Worm (Caenorhabditis elegans) whole organism, L3 larva: ENCODE measurements around the gene fbxa-76.
A peak's percentile ranks its signal among the peaks of the same experiment; 100 is the strongest.

Experiments used
- R02D3.7 ChIP-seq: fragments of 150-350 bp; optimal IDR thresholded peaks from 2 replicates; lab custom pipeline; 2014; ENCODE audit warnings: missing biosample characterization, missing genetic modification characterization
- ZK546.5 ChIP-seq: sonication (generic microtip); optimal IDR thresholded peaks from 2 replicates; lab custom pipeline; 2017; ENCODE audit warnings: missing biosample characterization, missing genetic modification characterization
- aly-2 ChIP-seq: fragments of 150-350 bp; optimal IDR thresholded peaks from 2 replicates; lab custom pipeline; 2014; ENCODE audit warnings: missing biosample characterization, missing genetic modification characterization
- ama-1 ChIP-seq: fragments of 150-350 bp; optimal IDR thresholded peaks from 2 replicates; lab custom pipeline; 2018
- ceh-16 ChIP-seq: sonication (generic microtip); optimal IDR thresholded peaks from 2 replicates; lab custom pipeline; 2017; ENCODE audit warnings: missing biosample characterization, missing genetic modification characterization
- ceh-28 ChIP-seq: fragments of 150-350 bp; optimal IDR thresholded peaks from 2 replicates; lab custom pipeline; 2014; ENCODE audit warnings: missing biosample characterization, missing genetic modification reagents, missing genetic modification characterization
- ceh-82 ChIP-seq: fragments of 150-350 bp; optimal IDR thresholded peaks from 2 replicates; lab custom pipeline; 2014; ENCODE audit warnings: missing biosample characterization, missing genetic modification characterization
- ceh-9 ChIP-seq: sonication (generic microtip); optimal IDR thresholded peaks from 2 replicates; lab custom pipeline; 2018; ENCODE audit warnings: missing biosample characterization, missing genetic modification characterization
- daf-12 ChIP-seq: fragments of 150-350 bp; optimal IDR thresholded peaks from 2 replicates; lab custom pipeline; 2014; ENCODE audit warnings: missing biosample characterization, missing genetic modification reagents, missing genetic modification characterization
- egl-27 ChIP-seq: sonication (generic microtip); optimal IDR thresholded peaks from 4 replicates; lab custom pipeline; 2017; ENCODE audit warnings: missing biosample characterization, missing genetic modification reagents, missing genetic modification characterization
- egl-5 ChIP-seq: fragments of 150-350 bp; optimal IDR thresholded peaks from 2 replicates; lab custom pipeline; 2017; ENCODE audit warnings: missing biosample characterization, missing genetic modification reagents, missing genetic modification characterization, inconsistent platforms
- elt-1 ChIP-seq: fragments of 150-350 bp; optimal IDR thresholded peaks from 2 replicates; lab custom pipeline; 2014; ENCODE audit warnings: missing biosample characterization, missing genetic modification characterization
- elt-2 ChIP-seq: sonication (generic microtip); optimal IDR thresholded peaks from 2 replicates; lab custom pipeline; 2016; ENCODE audit warnings: missing genetic modification reagents, mild to moderate bottlenecking, missing genetic modification characterization, missing compliant biosample characterization
- elt-3 ChIP-seq, 3 experiments: fragments of 150-350 bp in 1 of 3; sonication (generic microtip) in 2 of 3; optimal IDR thresholded peaks; 2 replicates in 2 of 3; 4 replicates in 1 of 3; lab custom pipeline; 2014 to 2017; ENCODE audit warnings: missing biosample characterization in 3 of 3, missing genetic modification characterization in 3 of 3
- eor-1 ChIP-seq, 2 experiments: fragments of 150-350 bp; optimal IDR thresholded peaks; 2 replicates each; lab custom pipeline; 2014 to 2018; ENCODE audit warnings: missing biosample characterization in 2 of 2, missing genetic modification characterization in 2 of 2
- fkh-10 ChIP-seq: sonication (generic microtip); optimal IDR thresholded peaks from 2 replicates; lab custom pipeline; 2017; ENCODE audit warnings: missing biosample characterization, missing genetic modification reagents, missing genetic modification characterization
- fkh-2 ChIP-seq: fragments of 150-350 bp; optimal IDR thresholded peaks from 2 replicates; lab custom pipeline; 2014; ENCODE audit warnings: missing biosample characterization, missing genetic modification reagents, missing genetic modification characterization
- fos-1 ChIP-seq: fragments of 150-350 bp; optimal IDR thresholded peaks from 2 replicates; lab custom pipeline; 2014; ENCODE audit warnings: missing biosample characterization, missing genetic modification characterization
- hmg-11 ChIP-seq: sonication (generic microtip); optimal IDR thresholded peaks from 2 replicates; lab custom pipeline; 2016; ENCODE audit warnings: missing genetic modification characterization, missing compliant biosample characterization
- jun-1 ChIP-seq: fragments of 150-350 bp; optimal IDR thresholded peaks from 2 replicates; lab custom pipeline; 2014; ENCODE audit warnings: missing biosample characterization, missing genetic modification reagents, missing genetic modification characterization
- lin-15B ChIP-seq: fragments of 150-350 bp; optimal IDR thresholded peaks from 2 replicates; lab custom pipeline; 2014; ENCODE audit warnings: missing biosample characterization, missing genetic modification characterization
- lin-39 ChIP-seq: fragments of 150-350 bp; optimal IDR thresholded peaks from 2 replicates; lab custom pipeline; 2018; ENCODE audit warnings: missing biosample characterization, missing genetic modification reagents, missing genetic modification characterization
- lsy-12 ChIP-seq: sonication (generic microtip); optimal IDR thresholded peaks from 2 replicates; lab custom pipeline; 2016; ENCODE audit warnings: mild to moderate bottlenecking, missing genetic modification characterization, missing compliant biosample characterization
- mdl-1 ChIP-seq: fragments of 150-350 bp; optimal IDR thresholded peaks from 2 replicates; lab custom pipeline; 2014; ENCODE audit warnings: missing biosample characterization, missing genetic modification characterization
- mml-1 ChIP-seq: fragments of 150-350 bp; sonication (generic microtip); optimal IDR thresholded peaks from 3 replicates; lab custom pipeline; 2014; ENCODE audit warnings: missing biosample characterization, missing genetic modification characterization
- nfya-1 ChIP-seq: sonication (generic microtip); optimal IDR thresholded peaks from 2 replicates; lab custom pipeline; 2017; ENCODE audit warnings: missing genetic modification characterization, mild to moderate bottlenecking, missing compliant biosample characterization, antibody characterized with exemption, moderate library complexity; ENCODE audit not compliant: insufficient read depth
- nhr-11 ChIP-seq: fragments of 150-350 bp; optimal IDR thresholded peaks from 2 replicates; lab custom pipeline; 2014; ENCODE audit warnings: missing biosample characterization, missing genetic modification characterization
- nhr-12 ChIP-seq: fragments of 150-350 bp; optimal IDR thresholded peaks from 2 replicates; lab custom pipeline; 2014; ENCODE audit warnings: missing biosample characterization, missing genetic modification characterization
- nhr-23 ChIP-seq: fragments of 150-350 bp; optimal IDR thresholded peaks from 2 replicates; lab custom pipeline; 2014; ENCODE audit warnings: missing biosample characterization, missing genetic modification reagents, missing genetic modification characterization
- nhr-237 ChIP-seq: fragments of 150-350 bp; optimal IDR thresholded peaks from 2 replicates; lab custom pipeline; 2014; ENCODE audit warnings: missing biosample characterization, missing genetic modification characterization
- nhr-25 ChIP-seq: sonication (generic microtip); optimal IDR thresholded peaks from 2 replicates; lab custom pipeline; 2017; ENCODE audit warnings: missing biosample characterization, missing genetic modification characterization
- nhr-28 ChIP-seq: fragments of 150-350 bp; optimal IDR thresholded peaks from 2 replicates; lab custom pipeline; 2014; ENCODE audit warnings: missing biosample characterization, missing genetic modification characterization
- nhr-43 ChIP-seq: sonication (generic microtip); optimal IDR thresholded peaks from 2 replicates; lab custom pipeline; 2016; ENCODE audit warnings: mild to moderate bottlenecking, missing genetic modification characterization, missing compliant biosample characterization; ENCODE audit not compliant: poor library complexity, severe bottlenecking
- nhr-67 ChIP-seq: fragments of 150-350 bp; optimal IDR thresholded peaks from 2 replicates; lab custom pipeline; 2014; ENCODE audit warnings: missing biosample characterization, missing genetic modification characterization
- nhr-76 ChIP-seq: fragments of 150-350 bp; sonication (generic microtip); optimal IDR thresholded peaks from 5 replicates; lab custom pipeline; 2014; ENCODE audit warnings: missing biosample characterization, missing genetic modification characterization
- nhr-77 ChIP-seq: fragments of 150-350 bp; optimal IDR thresholded peaks from 2 replicates; lab custom pipeline; 2014; ENCODE audit warnings: missing biosample characterization, missing genetic modification characterization
- pha-4 ChIP-seq: fragments of 150-350 bp; optimal IDR thresholded peaks from 2 replicates; lab custom pipeline; 2014; ENCODE audit warnings: missing biosample characterization, missing genetic modification reagents, missing genetic modification characterization
- pqm-1 ChIP-seq: fragments of 150-350 bp; optimal IDR thresholded peaks from 2 replicates; lab custom pipeline; 2017; ENCODE audit warnings: missing biosample characterization, missing genetic modification characterization, inconsistent platforms
- sea-2 ChIP-seq: fragments of 150-350 bp; sonication (generic microtip); optimal IDR thresholded peaks from 4 replicates; lab custom pipeline; 2014; ENCODE audit warnings: missing biosample characterization, missing genetic modification reagents, missing genetic modification characterization
- skn-1 ChIP-seq: fragments of 150-350 bp; optimal IDR thresholded peaks from 2 replicates; lab custom pipeline; 2014; ENCODE audit warnings: missing biosample characterization, missing genetic modification characterization
- snpc-4 ChIP-seq: fragments of 150-350 bp; optimal IDR thresholded peaks from 2 replicates; lab custom pipeline; 2014; ENCODE audit warnings: missing biosample characterization, missing genetic modification characterization
- tbx-2 ChIP-seq: sonication (generic microtip); optimal IDR thresholded peaks from 2 replicates; lab custom pipeline; 2016; ENCODE audit warnings: mild to moderate bottlenecking, missing genetic modification characterization, missing compliant biosample characterization
- unc-39 ChIP-seq: sonication (generic microtip); optimal IDR thresholded peaks from 4 replicates; lab custom pipeline; 2017; ENCODE audit warnings: missing biosample characterization, missing genetic modification characterization
- unc-62 ChIP-seq: fragments of 150-350 bp; sonication (generic microtip); optimal IDR thresholded peaks from 4 replicates; lab custom pipeline; 2014; ENCODE audit warnings: missing biosample characterization, missing genetic modification reagents, missing genetic modification characterization
- zag-1 ChIP-seq: fragments of 150-350 bp; optimal IDR thresholded peaks from 2 replicates; lab custom pipeline; 2014; ENCODE audit warnings: missing biosample characterization, missing genetic modification characterization
- ztf-11 ChIP-seq: fragments of 150-350 bp; optimal IDR thresholded peaks from 2 replicates; lab custom pipeline; 2014; ENCODE audit warnings: missing biosample characterization, missing genetic modification characterization
- ztf-4 ChIP-seq: fragments of 150-350 bp; optimal IDR thresholded peaks from 2 replicates; lab custom pipeline; 2014; ENCODE audit warnings: missing biosample characterization, missing genetic modification characterization

Gene fbxa-76

ce11 chrIII:1201958-1202596, 46.9 kb downstream of the fbxa-76 start, which contains the start of the genes mrpl-45 and Y119D3B.12:
Gene mrpl-45, minus strand, starts transcription at chrIII:1202008.
Gene Y119D3B.12, plus strand, starts transcription at chrIII:1202546.
- TF ChIP-seq ceh-16 (no peak), lin-39 (peak; percentile 73), nhr-12 (no peak), nhr-11 (tag; lab: Kevin White, UChicago) (no peak), pqm-1 (tag; lab: Kevin White, UChicago) (peak; percentile 22), unc-39 (tag; lab: Kevin White, UChicago) (no peak), zag-1 (tag; lab: Kevin White, UChicago) (no peak), jun-1 (tag; lab: Kevin White, UChicago) (peak; percentile 29), lin-15B (tag; lab: Kevin White, UChicago) (peak; percentile 95), nhr-28 (tag; lab: Kevin White, UChicago) (no peak), fkh-2 (tag; lab: Kevin White, UChicago) (no peak), nhr-237 (tag; lab: Kevin White, UChicago) (no peak), pha-4 (tag; lab: Kevin White, UChicago) (peak; percentile 91), fkh-10 (GFP tag; lab: Kevin White, UChicago) (peak; percentile 64), ceh-28 (tag; lab: Kevin White, UChicago) (peak; percentile 68), nhr-76 (tag; lab: Kevin White, UChicago) (no peak), egl-27 (tag; lab: Kevin White, UChicago) (no peak), nhr-43 (peak; percentile 42), nhr-25 (peak; percentile 53), elt-3 (tag; optimal IDR thresholded peaks at IDR 0.05; lab: Kevin White, UChicago) (no peak), ceh-9 (tag; lab: Kevin White, UChicago) (no peak), elt-2 (tag; lab: Kevin White, UChicago) (peak; percentile 22), daf-12 (no peak), ZK546.5 (tag; lab: Kevin White, UChicago) (no peak), ztf-11 (tag; lab: Kevin White, UChicago) (no peak), nfya-1 (tag; lab: Kevin White, UChicago) (peak; percentile 85), sea-2 (GFP tag; lab: Kevin White, UChicago) (no peak), R02D3.7 (peak; percentile 70), nhr-23 (tag; lab: Kevin White, UChicago) (peak; percentile 67), eor-1 (tag; optimal IDR thresholded peaks at IDR 0.05; lab: Kevin White, UChicago) (no peak), mdl-1 (no peak), ama-1 (peak; percentile 54), elt-1 (tag; lab: Kevin White, UChicago) (peak; percentile 59), nhr-77 (peak; percentile 23), nhr-67 (no peak), lsy-12 (no peak), tbx-2 (peak; percentile 39), ztf-4 (no peak), hmg-11 (peak; percentile 61), ceh-82 (tag; lab: Kevin White, UChicago) (peak; percentile 2), snpc-4 (peak; percentile 74), fos-1 (no peak), skn-1 (peak; percentile 90), egl-5 (tag; lab: Kevin White, UChicago) (peak; percentile 97), mml-1 (tag; lab: Kevin White, UChicago) (no peak), unc-62 (GFP tag; lab: Kevin White, UChicago) (no peak), aly-2 (tag; lab: Kevin White, UChicago) (no peak)
